ENCODE assay signal across 1 fruit fly cellular context in the genomic region with DNA sequence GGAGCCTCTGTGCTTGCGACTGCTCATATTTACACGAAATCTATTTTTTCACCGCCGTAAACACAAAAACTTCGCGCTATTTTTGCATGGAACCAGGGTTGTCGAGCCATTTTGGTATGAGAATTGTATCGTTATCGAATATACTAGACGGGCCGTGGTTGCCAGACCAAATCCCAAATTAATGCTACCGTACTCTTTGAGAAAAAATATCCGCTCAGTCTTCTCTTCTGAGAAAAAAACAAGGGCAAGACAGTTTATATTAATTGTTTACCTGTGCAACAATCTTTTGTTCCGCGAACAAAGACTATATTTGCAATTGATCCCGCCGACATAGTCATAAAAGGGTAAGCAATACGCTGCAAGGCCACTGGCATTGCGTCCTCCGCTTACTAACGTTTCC.
TF ChIP-seq lines count a peak whose summit lies in the region.

A gene (minus strand): TSS at position 95 of the 400 bp plus-strand sequence.
A gene (plus strand): TSS at position 176 of the 400 bp plus-strand sequence.

TF ChIP-seq in whole organism, embryonic, 481 proteins besides CTCF, POLR2A, EP300 and RAD21 (continued from another document):
- TF ChIP-seq NFAT (GFP tag; IDR thresholded peaks at IDR 0.05; lab: Robert Waterston, UW) (no peak), ash1 (GFP tag; optimal IDR thresholded peaks at IDR 0.05; lab: Kevin White, UChicago) (no peak), zen (tag; optimal IDR thresholded peaks at IDR 0.05; lab: Kevin White, UChicago) (peak; percentile 26), HLH3B (GFP tag; IDR thresholded peaks at IDR 0.05; lab: Robert Waterston, UW) (no peak), ems (GFP tag; optimal IDR thresholded peaks at IDR 0.05; lab: Kevin White, UChicago) (no peak), Sry-δ (GFP tag; optimal IDR thresholded peaks at IDR 0.05; lab: Kevin White, UChicago) (peak; percentile 52), Awh (GFP tag; IDR thresholded peaks at IDR 0.05; lab: Robert Waterston, UW) (no peak), NK7.1 (GFP tag; optimal IDR thresholded peaks at IDR 0.05; lab: Kevin White, UChicago) (no peak), CG10267 (tag; optimal IDR thresholded peaks at IDR 0.05; lab: Kevin White, UChicago) (peak; percentile 17), CG4854 (GFP tag; optimal IDR thresholded peaks at IDR 0.05; lab: Kevin White, UChicago) (no peak), Fer1 (GFP tag; optimal IDR thresholded peaks at IDR 0.05; lab: Kevin White, UChicago) (no peak), bowl (GFP tag; IDR thresholded peaks at IDR 0.05; lab: Robert Waterston, UW) (no peak), CG32532 (GFP tag; IDR thresholded peaks at IDR 0.05; lab: Robert Waterston, UW) (no peak), CG9817 (tag; optimal IDR thresholded peaks at IDR 0.05; lab: Kevin White, UChicago) (no peak), amos (GFP tag; IDR thresholded peaks at IDR 0.05; lab: Robert Waterston, UW; ENCODE audit: partially characterized antibody) (peak; percentile 47), tin (GFP tag; optimal IDR thresholded peaks at IDR 0.05; lab: Kevin White, UChicago) (no peak), Adf1 (GFP tag; IDR thresholded peaks at IDR 0.05; lab: Robert Waterston, UW) (no peak), lab (GFP tag; optimal IDR thresholded peaks at IDR 0.05; lab: Kevin White, UChicago) (no peak), CG31365 (tag; optimal IDR thresholded peaks at IDR 0.05; lab: Kevin White, UChicago) (no peak), pho (GFP tag; optimal IDR thresholded peaks at IDR 0.05; lab: Kevin White, UChicago) (no peak), Ets65A (GFP tag; lab: Kevin White, UChicago) (no peak), tll (GFP tag; optimal IDR thresholded peaks at IDR 0.05; lab: Kevin White, UChicago) (peak in 1 of 2 experiments; percentile 33), hbn (GFP tag; IDR thresholded peaks at IDR 0.05; lab: Robert Waterston, UW; ENCODE audit: partially characterized antibody) (no peak), pan (optimal IDR thresholded peaks at IDR 0.05; lab: Kevin White, UChicago) (no peak), pan (GFP tag; optimal IDR thresholded peaks at IDR 0.05 in 1 of 2, IDR thresholded peaks at IDR 0.05 in 1 of 2) (no peak), vvl (GFP tag; IDR thresholded peaks at IDR 0.05; lab: Robert Waterston, UW) (0 out of 2 replicates have a peak, but pooled peaks have one; percentile 32), CG12744 (GFP tag; optimal IDR thresholded peaks at IDR 0.05; lab: Kevin White, UChicago) (no peak), CG14860 (GFP tag; IDR thresholded peaks at IDR 0.05; lab: Robert Waterston, UW; ENCODE audit: partially characterized antibody) (no peak), crc (GFP tag; optimal IDR thresholded peaks at IDR 0.05; lab: Kevin White, UChicago) (no peak), CG1233 (GFP tag; optimal IDR thresholded peaks at IDR 0.05; lab: Kevin White, UChicago) (peak; percentile 11), CG3726 (GFP tag; IDR thresholded peaks at IDR 0.05; lab: Robert Waterston, UW) (no peak), btn (GFP tag; optimal IDR thresholded peaks at IDR 0.05; lab: Kevin White, UChicago) (no peak), CG1024 (GFP tag; IDR thresholded peaks at IDR 0.05; lab: Robert Waterston, UW) (no peak), CG15696 (tag; optimal IDR thresholded peaks at IDR 0.05; lab: Kevin White, UChicago) (no peak), run (tag; optimal IDR thresholded peaks at IDR 0.05; lab: Kevin White, UChicago) (no peak), unpg (GFP tag; optimal IDR thresholded peaks at IDR 0.05; lab: Kevin White, UChicago) (no peak), CG7987 (GFP tag; optimal IDR thresholded peaks at IDR 0.05; lab: Kevin White, UChicago) (no peak), Hr78 (GFP tag; optimal IDR thresholded peaks at IDR 0.05; lab: Kevin White, UChicago) (no peak), repo (GFP tag; optimal IDR thresholded peaks at IDR 0.05; lab: Kevin White, UChicago) (no peak), sr (GFP tag; IDR thresholded peaks at IDR 0.05; lab: Robert Waterston, UW) (no peak), vnd (GFP tag; IDR thresholded peaks at IDR 0.05; lab: Robert Waterston, UW; ENCODE audit: partially characterized antibody) (no peak), CG7839 (tag; optimal IDR thresholded peaks at IDR 0.05; lab: Kevin White, UChicago) (no peak), dmrt99B (tag; optimal IDR thresholded peaks at IDR 0.05; lab: Kevin White, UChicago) (no peak), z (GFP tag; IDR thresholded peaks at IDR 0.05; lab: Robert Waterston, UW) (no peak), CG3995 (GFP tag; optimal IDR thresholded peaks at IDR 0.05; lab: Kevin White, UChicago) (no peak), Spps (tag; optimal IDR thresholded peaks at IDR 0.05; lab: Kevin White, UChicago) (no peak), nom (GFP tag; optimal IDR thresholded peaks at IDR 0.05; lab: Kevin White, UChicago) (no peak), kah (GFP tag; optimal IDR thresholded peaks at IDR 0.05; lab: Kevin White, UChicago) (no peak), CG3281 (GFP tag; optimal IDR thresholded peaks at IDR 0.05; lab: Kevin White, UChicago) (no peak), Side (GFP tag; optimal IDR thresholded peaks at IDR 0.05; lab: Kevin White, UChicago) (no peak), CG14441 (GFP tag; IDR thresholded peaks at IDR 0.05; lab: Robert Waterston, UW) (no peak), CG3407 (GFP tag; optimal IDR thresholded peaks at IDR 0.05; lab: Kevin White, UChicago) (no peak), CG11504 (tag; optimal IDR thresholded peaks at IDR 0.05; lab: Kevin White, UChicago) (no peak), Lpt (GFP tag; optimal IDR thresholded peaks at IDR 0.05; lab: Kevin White, UChicago) (no peak), CG7556 (GFP tag; optimal IDR thresholded peaks at IDR 0.05; lab: Kevin White, UChicago) (no peak), Bgb (GFP tag; IDR thresholded peaks at IDR 0.05; lab: Robert Waterston, UW; ENCODE audit: partially characterized antibody) (peak; percentile 54), lov (optimal IDR thresholded peaks at IDR 0.05; lab: Kevin White, UChicago) (no peak), lov (GFP tag; IDR thresholded peaks at IDR 0.05; lab: Robert Waterston, UW) (no peak), CG9609 (GFP tag; optimal IDR thresholded peaks at IDR 0.05; lab: Kevin White, UChicago) (no peak), gce (GFP tag; IDR thresholded peaks at IDR 0.05; lab: Robert Waterston, UW) (no peak), Hand (GFP tag; optimal IDR thresholded peaks at IDR 0.05; lab: Kevin White, UChicago) (no peak), tup (GFP tag; optimal IDR thresholded peaks at IDR 0.05; lab: Kevin White, UChicago) (no peak), CG11456 (GFP tag; IDR thresholded peaks at IDR 0.05; lab: Robert Waterston, UW) (no peak), wor (GFP tag; IDR thresholded peaks at IDR 0.05; lab: Robert Waterston, UW) (no peak)
TF ChIP-seq in whole organism, embryonic: peak in this region for 85.
